Fruit fly (Drosophila melanogaster) whole organism, prepupa: ENCODE results near the gene melt.
A peak's percentile ranks its signal among the peaks of the same experiment; 100 is the strongest.

ENCODE experiments used
- CG10631 ChIP-seq: fragments of 200-800 bp; sonication (Bioruptor generic); optimal IDR thresholded peaks from 2 replicates; lab custom pipeline; 2016; ENCODE audit warnings: missing biosample characterization, missing genetic modification characterization
- CG10669 ChIP-seq: fragments of 200-800 bp; sonication (Bioruptor generic); optimal IDR thresholded peaks from 3 replicates; lab custom pipeline; 2018; ENCODE audit warnings: missing biosample characterization, mild to moderate bottlenecking, missing genetic modification characterization, moderate library complexity
- CG11294 ChIP-seq: fragments of 200-800 bp; sonication (Bioruptor generic); IDR thresholded peaks from 2 replicates; pipeline ENCODE4 v1.3.6; 2022; ENCODE audit warnings: missing biosample characterization, missing genetic modification characterization
- CG11762 ChIP-seq: fragments of 200-800 bp; sonication (Bioruptor generic); optimal IDR thresholded peaks from 3 replicates; lab custom pipeline; 2016; ENCODE audit warnings: missing biosample characterization, missing genetic modification characterization; ENCODE audit not compliant: insufficient read depth
- CG11902 ChIP-seq: fragments of 200-800 bp; sonication (Bioruptor generic); optimal IDR thresholded peaks from 3 replicates; lab custom pipeline; 2016; ENCODE audit warnings: missing biosample characterization, missing genetic modification characterization
- CG15336 ChIP-seq: fragments of 200-800 bp; sonication (Bioruptor generic); IDR thresholded peaks from 2 replicates; pipeline ENCODE4 v1.3.6; 2022; ENCODE audit warnings: missing biosample characterization, missing genetic modification characterization
- CG1621 ChIP-seq: fragments of 200-800 bp; sonication (Bioruptor generic); optimal IDR thresholded peaks from 3 replicates; lab custom pipeline; 2018; ENCODE audit warnings: missing biosample characterization, mild to moderate bottlenecking, missing genetic modification characterization
- CG16779 ChIP-seq: fragments of 200-800 bp; sonication (Bioruptor generic); optimal IDR thresholded peaks from 3 replicates; lab custom pipeline; 2017; ENCODE audit warnings: missing biosample characterization, mild to moderate bottlenecking, missing genetic modification characterization
- CG32006 ChIP-seq: fragments of 200-800 bp; sonication (Bioruptor generic); optimal IDR thresholded peaks from 3 replicates; lab custom pipeline; 2017; ENCODE audit warnings: missing biosample characterization, mild to moderate bottlenecking, missing genetic modification characterization
- CG34406 ChIP-seq: fragments of 200-800 bp; sonication (Bioruptor generic); optimal IDR thresholded peaks from 3 replicates; lab custom pipeline; 2016; ENCODE audit warnings: missing biosample characterization, missing genetic modification characterization
- CG3919 ChIP-seq: fragments of 200-800 bp; sonication (Bioruptor generic); optimal IDR thresholded peaks from 3 replicates; lab custom pipeline; 2016; ENCODE audit warnings: missing biosample characterization, missing genetic modification characterization
- CG4318 ChIP-seq: fragments of 200-800 bp; sonication (Bioruptor generic); optimal IDR thresholded peaks from 3 replicates; lab custom pipeline; 2017; ENCODE audit warnings: missing biosample characterization, mild to moderate bottlenecking, missing genetic modification characterization
- CG6163 ChIP-seq: fragments of 200-800 bp; sonication (Bioruptor generic); IDR thresholded peaks from 3 replicates; pipeline ENCODE4 v1.3.6; 2022; ENCODE audit warnings: missing biosample characterization, missing genetic modification characterization
- CG6276 ChIP-seq: fragments of 200-800 bp; sonication (Bioruptor generic); optimal IDR thresholded peaks from 2 replicates; lab custom pipeline; 2017; ENCODE audit warnings: missing biosample characterization, mild to moderate bottlenecking, missing genetic modification characterization
- CG6808 ChIP-seq: fragments of 200-800 bp; sonication (Bioruptor generic); optimal IDR thresholded peaks from 3 replicates; lab custom pipeline; 2017; ENCODE audit warnings: missing biosample characterization, missing genetic modification characterization, mild to moderate bottlenecking, moderate library complexity, missing genetic modification reagents
- CG6854 ChIP-seq: fragments of 200-800 bp; sonication (Bioruptor generic); optimal IDR thresholded peaks from 2 replicates; lab custom pipeline; 2017; ENCODE audit warnings: missing biosample characterization, mild to moderate bottlenecking, missing genetic modification characterization
- CG7368 ChIP-seq: fragments of 200-800 bp; sonication (Bioruptor generic); optimal IDR thresholded peaks from 3 replicates; lab custom pipeline; 2016; ENCODE audit warnings: missing biosample characterization, missing genetic modification characterization
- CG8119 ChIP-seq: fragments of 200-800 bp; sonication (Bioruptor generic); IDR thresholded peaks from 3 replicates; pipeline ENCODE4 v1.3.6; 2022; ENCODE audit warnings: missing biosample characterization, missing genetic modification characterization
- CG8319 ChIP-seq: fragments of 200-800 bp; sonication (Bioruptor generic); optimal IDR thresholded peaks from 3 replicates; lab custom pipeline; 2016; ENCODE audit warnings: missing biosample characterization, missing genetic modification characterization
- CG8632 ChIP-seq: fragments of 200-800 bp; sonication (Bioruptor generic); optimal IDR thresholded peaks from 3 replicates; lab custom pipeline; 2016; ENCODE audit warnings: missing biosample characterization, missing genetic modification characterization
- CG9139 ChIP-seq: fragments of 200-800 bp; sonication (Bioruptor generic); optimal IDR thresholded peaks from 3 replicates; lab custom pipeline; 2017; ENCODE audit warnings: missing biosample characterization, mild to moderate bottlenecking, missing genetic modification characterization
- Eip75B ChIP-seq: fragments of 200-800 bp; sonication (Bioruptor generic); optimal IDR thresholded peaks from 3 replicates; lab custom pipeline; 2016; ENCODE audit warnings: missing biosample characterization, missing genetic modification characterization
- Eip93F ChIP-seq: fragments of 200-800 bp; sonication (Bioruptor generic); optimal IDR thresholded peaks from 2 replicates; lab custom pipeline; 2016; ENCODE audit warnings: missing biosample characterization, mild to moderate bottlenecking, missing genetic modification characterization
- Ets21C ChIP-seq: fragments of 200-800 bp; sonication (Bioruptor generic); optimal IDR thresholded peaks from 3 replicates; lab custom pipeline; 2016; ENCODE audit warnings: missing biosample characterization, missing genetic modification characterization
- Ets96B ChIP-seq: fragments of 200-800 bp; optimal IDR thresholded peaks from 2 replicates; lab custom pipeline; 2019; ENCODE audit warnings: missing biosample characterization, mild to moderate bottlenecking, missing genetic modification characterization, moderate library complexity
- Hr38 ChIP-seq: sonication (Bioruptor generic); optimal IDR thresholded peaks from 2 replicates; lab custom pipeline; 2016; ENCODE audit warnings: missing biosample characterization, missing genetic modification characterization
- Lpt ChIP-seq: fragments of 200-800 bp; sonication (Bioruptor generic); optimal IDR thresholded peaks from 3 replicates; lab custom pipeline; 2016; ENCODE audit warnings: missing biosample characterization, missing genetic modification characterization
- Met ChIP-seq: fragments of 200-800 bp; sonication (Bioruptor generic); optimal IDR thresholded peaks from 3 replicates; lab custom pipeline; 2016; ENCODE audit warnings: missing biosample characterization, missing genetic modification characterization
- OdsH ChIP-seq: fragments of 200-800 bp; sonication (Bioruptor generic); optimal IDR thresholded peaks from 3 replicates; lab custom pipeline; 2016; ENCODE audit warnings: missing biosample characterization, missing genetic modification characterization
- Smox ChIP-seq: fragments of 200-800 bp; sonication (Bioruptor generic); optimal IDR thresholded peaks from 3 replicates; lab custom pipeline; 2016; ENCODE audit warnings: missing biosample characterization, missing genetic modification characterization
- Sox102F ChIP-seq: fragments of 200-800 bp; sonication (Bioruptor generic); optimal IDR thresholded peaks from 2 replicates; lab custom pipeline; 2016; ENCODE audit warnings: missing biosample characterization, mild to moderate bottlenecking, missing genetic modification characterization
- Sox14 ChIP-seq: fragments of 200-800 bp; sonication (Bioruptor generic); optimal IDR thresholded peaks from 3 replicates; lab custom pipeline; 2016; ENCODE audit warnings: missing biosample characterization, missing genetic modification characterization
- Sox15 ChIP-seq: fragments of 200-800 bp; sonication (Bioruptor generic); optimal IDR thresholded peaks from 3 replicates; lab custom pipeline; 2016; ENCODE audit warnings: missing biosample characterization, missing genetic modification characterization
- achi ChIP-seq: fragments of 200-800 bp; sonication (Bioruptor generic); optimal IDR thresholded peaks from 3 replicates; lab custom pipeline; 2016; ENCODE audit warnings: missing biosample characterization, missing genetic modification characterization
- cyc ChIP-seq: fragments of 200-800 bp; sonication (Bioruptor generic); optimal IDR thresholded peaks from 3 replicates; lab custom pipeline; 2016; ENCODE audit warnings: missing biosample characterization, missing genetic modification characterization
- dac ChIP-seq: fragments of 200-800 bp; sonication (Bioruptor generic); optimal IDR thresholded peaks from 2 replicates; lab custom pipeline; 2017; ENCODE audit warnings: missing biosample characterization, mild to moderate bottlenecking, missing genetic modification characterization
- dsx ChIP-seq: fragments of 200-800 bp; optimal IDR thresholded peaks from 3 replicates; lab custom pipeline; 2019; ENCODE audit warnings: missing biosample characterization, mild to moderate bottlenecking, missing genetic modification characterization, moderate library complexity; ENCODE audit not compliant: poor library complexity, severe bottlenecking
- fd59A ChIP-seq: fragments of 200-800 bp; sonication (Bioruptor generic); optimal IDR thresholded peaks from 2 replicates; lab custom pipeline; 2017; ENCODE audit warnings: missing biosample characterization, mild to moderate bottlenecking, missing genetic modification characterization, missing genetic modification reagents
- fd85E ChIP-seq: fragments of 200-800 bp; sonication (Bioruptor generic); optimal IDR thresholded peaks from 3 replicates; lab custom pipeline; 2016; ENCODE audit warnings: missing biosample characterization, missing genetic modification characterization
- fkh ChIP-seq: fragments of 200-800 bp; sonication (Bioruptor generic); optimal IDR thresholded peaks from 3 replicates; lab custom pipeline; 2017; ENCODE audit warnings: missing biosample characterization, mild to moderate bottlenecking, missing genetic modification characterization, moderate library complexity
- lz ChIP-seq: fragments of 200-800 bp; sonication (Bioruptor generic); optimal IDR thresholded peaks from 3 replicates; lab custom pipeline; 2016; ENCODE audit warnings: missing biosample characterization, missing genetic modification characterization
- net ChIP-seq: fragments of 200-800 bp; sonication (Bioruptor generic); optimal IDR thresholded peaks from 3 replicates; lab custom pipeline; 2016; ENCODE audit warnings: missing biosample characterization, missing genetic modification characterization
- pdm3 ChIP-seq: fragments of 200-800 bp; sonication (Bioruptor generic); optimal IDR thresholded peaks from 3 replicates; lab custom pipeline; 2016; ENCODE audit warnings: missing biosample characterization, missing genetic modification characterization
- salr ChIP-seq, 2 experiments: fragments of 200-800 bp; sonication (Bioruptor generic); optimal IDR thresholded peaks; 3 replicates each; lab custom pipeline; 2016 to 2018; ENCODE audit warnings: missing biosample characterization in 2 of 2, missing genetic modification characterization in 2 of 2, mild to moderate bottlenecking in 1 of 2
- spab ChIP-seq: fragments of 200-800 bp; sonication (Bioruptor generic); optimal IDR thresholded peaks from 2 replicates; lab custom pipeline; 2017; ENCODE audit warnings: missing biosample characterization, mild to moderate bottlenecking, missing genetic modification characterization, missing genetic modification reagents
- ss ChIP-seq, 2 experiments: fragments of 200-800 bp; sonication (Bioruptor generic); optimal IDR thresholded peaks; 2 replicates in 1 of 2; 3 replicates in 1 of 2; lab custom pipeline; 2017 to 2018; ENCODE audit warnings: mild to moderate bottlenecking in 2 of 2, missing biosample characterization in 2 of 2, missing genetic modification characterization in 2 of 2, moderate library complexity in 1 of 2
- svp ChIP-seq: fragments of 200-800 bp; sonication (Bioruptor generic); peaks from one replicate; lab custom pipeline; 2016; ENCODE audit warnings: missing biosample characterization, missing genetic modification characterization
- topi ChIP-seq: fragments of 200-800 bp; sonication (Bioruptor generic); optimal IDR thresholded peaks from 3 replicates; lab custom pipeline; 2016; ENCODE audit warnings: missing biosample characterization, missing genetic modification characterization
- vri ChIP-seq: fragments of 200-800 bp; sonication (Bioruptor generic); optimal IDR thresholded peaks from 3 replicates; lab custom pipeline; 2016; ENCODE audit warnings: missing biosample characterization, mild to moderate bottlenecking, missing genetic modification characterization

Gene melt

DNA sequence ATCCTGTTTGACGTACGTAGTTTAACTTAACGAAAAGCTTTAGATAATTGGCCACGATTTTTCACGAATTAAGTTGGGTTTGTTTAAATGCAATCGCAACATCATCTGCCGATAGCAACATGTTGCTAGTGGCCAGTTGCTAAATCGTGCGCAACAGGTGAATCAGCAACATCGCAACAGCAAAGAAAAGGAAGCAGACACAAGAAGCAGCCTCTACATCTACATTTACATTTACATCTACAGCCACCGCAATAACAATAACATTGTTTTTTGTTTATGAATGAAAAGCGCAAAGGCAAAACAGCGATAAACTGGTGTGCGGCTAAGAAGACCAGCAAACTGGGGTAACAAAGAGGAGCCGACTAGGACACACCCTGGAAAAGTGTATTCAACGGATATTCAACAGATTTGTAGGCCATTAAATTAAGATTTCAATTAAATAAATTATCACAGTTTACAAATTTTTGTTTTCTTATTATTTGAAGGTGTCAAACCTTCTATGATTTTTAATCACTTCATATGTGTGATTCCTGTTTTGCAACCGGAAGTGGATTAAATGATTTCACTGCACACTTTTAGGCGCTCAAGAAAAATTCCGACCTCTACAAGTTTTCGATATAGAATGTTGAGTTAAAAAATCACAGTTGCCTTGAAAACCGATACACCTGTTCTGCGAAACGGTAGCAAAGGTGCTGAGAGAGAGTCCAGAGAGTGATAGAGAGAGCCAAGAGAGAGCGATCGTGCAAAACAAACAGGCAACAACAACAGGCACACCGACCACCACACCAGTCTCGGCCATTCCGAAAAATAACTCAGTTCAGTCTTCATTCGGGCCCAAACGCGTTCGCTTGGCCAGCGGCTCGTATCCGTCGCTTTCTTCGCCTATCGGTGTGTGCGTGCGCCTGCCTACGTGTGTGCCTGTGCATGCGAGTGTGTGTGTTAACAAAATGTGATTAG is at the start of gene melt:
Gene melt, plus strand, starts transcription at position 818 of the 957 bp plus-strand sequence.
- peak; percentile 79 for TF ChIP-seq dac (GFP tag; lab: Kevin White, UChicago)
- peak; percentile 87 for TF ChIP-seq CG10631 (GFP tag; lab: Kevin White, UChicago)
- peak; percentile 83 for TF ChIP-seq spab (GFP tag; lab: Kevin White, UChicago)
- peak; percentile 91 for TF ChIP-seq CG34406 (GFP tag; lab: Kevin White, UChicago)
- TF ChIP-seq CG7368: peak; percentile 80
- TF ChIP-seq CG9139: peak; percentile 53
- peak; percentile 90 for TF ChIP-seq Lpt
- TF ChIP-seq cyc (GFP tag; lab: Kevin White, UChicago): peak; percentile 91
- TF ChIP-seq fd85E: no peak
- TF ChIP-seq CG11762 (GFP tag; lab: Kevin White, UChicago): peak; percentile 82
- TF ChIP-seq Smox (GFP tag; lab: Kevin White, UChicago): peak; percentile 89
- peak; percentile 92 for TF ChIP-seq net
- TF ChIP-seq Ets21C (GFP tag; lab: Kevin White, UChicago): peak; percentile 88
- TF ChIP-seq CG8319 (GFP tag; lab: Kevin White, UChicago): peak; percentile 87
- TF ChIP-seq fkh (GFP tag; lab: Kevin White, UChicago): peak; percentile 66
- TF ChIP-seq CG6163 (GFP tag; lab: Robert Waterston, UW): peak; percentile 72
- peak; percentile 97 for TF ChIP-seq svp (GFP tag; lab: Kevin White, UChicago)
- TF ChIP-seq Sox102F: peak; percentile 91
- peak; percentile 93 for TF ChIP-seq lz
- TF ChIP-seq CG15336 (GFP tag; lab: Robert Waterston, UW): peak; percentile 88
- TF ChIP-seq achi (GFP tag; lab: Kevin White, UChicago): peak; percentile 91
- TF ChIP-seq CG16779: peak; percentile 84
- TF ChIP-seq fd59A (GFP tag; lab: Kevin White, UChicago): peak; percentile 80
- peak; percentile 68 for TF ChIP-seq dsx (GFP tag; lab: Kevin White, UChicago)
- peak; percentile 89 for TF ChIP-seq Sox15 (GFP tag; lab: Kevin White, UChicago)
- TF ChIP-seq CG32006 (GFP tag; lab: Kevin White, UChicago): peak; percentile 95
- TF ChIP-seq Ets96B (tag; lab: Kevin White, UChicago): peak; percentile 80
- peak; percentile 85 for TF ChIP-seq CG6808 (GFP tag; lab: Kevin White, UChicago)
- peak; percentile 59 to 84 for TF ChIP-seq ss (GFP tag; optimal IDR thresholded peaks at IDR 0.05; lab: Kevin White, UChicago)
- TF ChIP-seq CG4318 (GFP tag; lab: Kevin White, UChicago): peak; percentile 88
- peak; percentile 47; the same call in 1 of the 2 replicates for TF ChIP-seq CG11294 (GFP tag; lab: Robert Waterston, UW)
- peak; percentile 91 for TF ChIP-seq pdm3
- peak; percentile 94 for TF ChIP-seq Met (GFP tag; lab: Kevin White, UChicago)
- TF ChIP-seq CG10669 (GFP tag; lab: Kevin White, UChicago): peak; percentile 86
- no peak for TF ChIP-seq Hr38 (GFP tag; lab: Kevin White, UChicago)
- TF ChIP-seq Eip75B (GFP tag; lab: Kevin White, UChicago): peak; percentile 94
- TF ChIP-seq Eip93F (GFP tag; lab: Kevin White, UChicago): peak; percentile 37
- peak; percentile 93 for TF ChIP-seq CG3919
- TF ChIP-seq CG6276 (GFP tag; lab: Kevin White, UChicago): peak; percentile 90
- TF ChIP-seq CG8119 (GFP tag; lab: Robert Waterston, UW): peak; percentile 85
- TF ChIP-seq CG6854 (GFP tag; lab: Kevin White, UChicago): peak; percentile 77
- peak; percentile 84 for TF ChIP-seq CG8632 (GFP tag; lab: Kevin White, UChicago)
- TF ChIP-seq CG1621 (tag; lab: Kevin White, UChicago): peak; percentile 59
- peak; percentile 54 to 92 for TF ChIP-seq salr (GFP tag; optimal IDR thresholded peaks at IDR 0.05; lab: Kevin White, UChicago)
- peak; percentile 83 for TF ChIP-seq CG11902 (GFP tag; lab: Kevin White, UChicago)
- TF ChIP-seq vri (GFP tag; lab: Kevin White, UChicago): peak; percentile 75
- TF ChIP-seq Sox14 (GFP tag; lab: Kevin White, UChicago): peak; percentile 92
- peak; percentile 93 for TF ChIP-seq OdsH
- peak; percentile 95 for TF ChIP-seq topi
